Worm (Caenorhabditis elegans): ENCODE measurements around the gene sru-12.

The sru-12 gene

ce11 chrIV:13633165-13633564, 50.2 kb downstream of the sru-12 start, which contains the start of gene fbxa-98:
TSS of gene fbxa-98 (plus strand) at chrIV:13633407.
- TF ChIP-seq him-1 (tag; optimal IDR thresholded peaks at IDR 0.05): no peak
- TF ChIP-seq W03F9.2 (tag; optimal IDR thresholded peaks at IDR 0.05): no peak
- no peak for TF ChIP-seq dao-5 (tag; optimal IDR thresholded peaks at IDR 0.05)

All from whole organism, L4/young adult.